Worm (Caenorhabditis elegans) whole organism, young adult: Measurements from ENCODE around the gene F59A7.5.

Experiments
- C17E4.6 ChIP-seq: fragments of 200-800 bp; sonication (Bioruptor generic); IDR thresholded peaks from 2 replicates; pipeline ENCODE4 v1.3.6; 2022; ENCODE audit warnings: missing genetic modification reagents, missing genetic modification characterization, missing compliant biosample characterization
- F33H1.4 ChIP-seq: fragments of 200-800 bp; sonication (Bioruptor generic); IDR thresholded peaks from 2 replicates; pipeline ENCODE4 v1.3.6; 2022; ENCODE audit warnings: missing genetic modification reagents, missing genetic modification characterization, missing compliant biosample characterization
- F37B4.10 ChIP-seq: fragments of 200-800 bp; sonication (Bioruptor generic); IDR thresholded peaks from 2 replicates; pipeline ENCODE4 v1.3.6; 2022; ENCODE audit warnings: missing genetic modification characterization, missing compliant biosample characterization
- aptf-2 ChIP-seq: fragments of 200-800 bp; sonication (Bioruptor generic); conservative IDR thresholded peaks from 2 replicates; pipeline ENCODE4 v1.3.6; 2022; ENCODE audit warnings: missing genetic modification reagents, missing genetic modification characterization, missing compliant biosample characterization
- attf-5 ChIP-seq: fragments of 200-800 bp; sonication (Bioruptor generic); optimal IDR thresholded peaks from 2 replicates; lab custom pipeline; 2018; ENCODE audit warnings: mild to moderate bottlenecking, missing genetic modification characterization, missing compliant biosample characterization
- attf-6 ChIP-seq: fragments of 200-800 bp; sonication (Bioruptor generic); IDR thresholded peaks from 2 replicates; pipeline ENCODE4 v1.3.6; 2022; ENCODE audit warnings: missing genetic modification reagents, missing genetic modification characterization, missing compliant biosample characterization
- bed-1 ChIP-seq: fragments of 200-800 bp; sonication (Bioruptor generic); IDR thresholded peaks from 2 replicates; pipeline ENCODE4 v1.3.6; 2022; ENCODE audit warnings: missing genetic modification reagents, missing genetic modification characterization, missing compliant biosample characterization
- ccch-3 ChIP-seq: fragments of 200-800 bp; sonication (Bioruptor generic); optimal IDR thresholded peaks from 2 replicates; lab custom pipeline; 2018; ENCODE audit warnings: mild to moderate bottlenecking, missing genetic modification characterization, missing compliant biosample characterization
- ceh-27 ChIP-seq: fragments of 200-800 bp; sonication (Bioruptor generic); optimal IDR thresholded peaks from 2 replicates; lab custom pipeline; 2018; ENCODE audit warnings: mild to moderate bottlenecking, missing genetic modification characterization, moderate library complexity, missing compliant biosample characterization
- chd-7 ChIP-seq: sonication (generic microtip); optimal IDR thresholded peaks from 2 replicates; lab custom pipeline; 2016; ENCODE audit warnings: mild to moderate bottlenecking, missing genetic modification characterization, moderate library complexity, missing compliant biosample characterization
- egl-18 ChIP-seq: fragments of 200-800 bp; sonication (Bioruptor generic); IDR thresholded peaks from 2 replicates; pipeline ENCODE4 v1.3.6; 2022; ENCODE audit warnings: missing genetic modification reagents, missing genetic modification characterization, missing compliant biosample characterization
- ekl-4 ChIP-seq: fragments of 200-800 bp; sonication (Bioruptor generic); IDR thresholded peaks from 2 replicates; pipeline ENCODE4 v1.3.6; 2022; ENCODE audit warnings: missing genetic modification reagents, missing genetic modification characterization, missing compliant biosample characterization
- ets-4 ChIP-seq: fragments of 200-800 bp; sonication (Bioruptor generic); optimal IDR thresholded peaks from 2 replicates; lab custom pipeline; 2018; ENCODE audit warnings: mild to moderate bottlenecking, missing genetic modification characterization, missing compliant biosample characterization
- hlh-12 ChIP-seq: sonication (generic microtip); optimal IDR thresholded peaks from 2 replicates; lab custom pipeline; 2016; ENCODE audit warnings: missing genetic modification characterization, missing compliant biosample characterization
- hlh-26 ChIP-seq: fragments of 200-800 bp; sonication (Bioruptor generic); conservative IDR thresholded peaks from 2 replicates; pipeline ENCODE4 v1.3.6; 2022; ENCODE audit warnings: missing genetic modification reagents, missing genetic modification characterization, missing compliant biosample characterization
- hmg-20 ChIP-seq: fragments of 200-800 bp; sonication (Bioruptor generic); IDR thresholded peaks from 2 replicates; pipeline ENCODE4 v1.3.6; 2022; ENCODE audit warnings: missing genetic modification reagents, missing genetic modification characterization, missing compliant biosample characterization
- lin-26 ChIP-seq: fragments of 200-800 bp; sonication (Bioruptor generic); IDR thresholded peaks from 2 replicates; pipeline ENCODE4 v1.3.6; 2022; ENCODE audit warnings: missing genetic modification reagents, missing genetic modification characterization, missing compliant biosample characterization
- lin-35 ChIP-seq, 3 experiments: fragments of 150-350 bp in 2 of 3; sonication (generic microtip) in 1 of 3; optimal IDR thresholded peaks; 2 replicates each; lab custom pipeline; 2014 to 2018; ENCODE audit warnings: missing biosample characterization in 3 of 3, missing genetic modification characterization in 3 of 3, missing genetic modification reagents in 3 of 3
- lir-1 ChIP-seq: fragments of 200-800 bp; sonication (Bioruptor generic); conservative IDR thresholded peaks from 2 replicates; pipeline ENCODE4 v1.3.6; 2022; ENCODE audit warnings: missing genetic modification reagents, missing genetic modification characterization, missing compliant biosample characterization
- lsy-27 ChIP-seq: sonication (generic microtip); optimal IDR thresholded peaks from 2 replicates; lab custom pipeline; 2017; ENCODE audit warnings: missing genetic modification characterization, mild to moderate bottlenecking, missing compliant biosample characterization, antibody characterized with exemption, missing genotype, borderline replicate concordance; ENCODE audit not compliant: insufficient read depth
- madf-3 ChIP-seq: fragments of 200-800 bp; sonication (Bioruptor generic); IDR thresholded peaks from 2 replicates; pipeline ENCODE4 v1.3.6; 2022; ENCODE audit warnings: missing genetic modification reagents, missing genetic modification characterization, missing compliant biosample characterization
- mcd-1 ChIP-seq: fragments of 200-800 bp; sonication (Bioruptor generic); IDR thresholded peaks from 2 replicates; pipeline ENCODE4 v1.3.6; 2022; ENCODE audit warnings: missing genetic modification reagents, missing genetic modification characterization, missing compliant biosample characterization
- nfya-2 ChIP-seq: fragments of 200-800 bp; sonication (Bioruptor generic); IDR thresholded peaks from 2 replicates; pipeline ENCODE4 v1.3.6; 2022; ENCODE audit warnings: missing genetic modification reagents, missing genetic modification characterization, missing compliant biosample characterization
- nhr-27 ChIP-seq: fragments of 200-800 bp; sonication (Bioruptor generic); optimal IDR thresholded peaks from 2 replicates; lab custom pipeline; 2018; ENCODE audit warnings: mild to moderate bottlenecking, missing genetic modification characterization, moderate library complexity, missing compliant biosample characterization
- nhr-80 ChIP-seq: sonication (generic microtip); optimal IDR thresholded peaks from 2 replicates; lab custom pipeline; 2016; ENCODE audit warnings: missing genetic modification characterization, missing compliant biosample characterization
- pbrm-1 ChIP-seq: fragments of 200-800 bp; sonication (Bioruptor generic); IDR thresholded peaks from 2 replicates; pipeline ENCODE4 v1.3.6; 2022; ENCODE audit warnings: missing genetic modification reagents, missing genetic modification characterization, missing compliant biosample characterization
- repo-1 ChIP-seq: sonication (generic microtip); optimal IDR thresholded peaks from 2 replicates; lab custom pipeline; 2017; ENCODE audit warnings: mild to moderate bottlenecking, missing genetic modification characterization, missing compliant biosample characterization
- sea-2 ChIP-seq: fragments of 200-800 bp; sonication (Bioruptor generic); IDR thresholded peaks from 2 replicates; pipeline ENCODE4 v1.3.6; 2022; ENCODE audit warnings: missing genetic modification characterization, missing compliant biosample characterization
- snpc-1.3 ChIP-seq: sonication (generic microtip); optimal IDR thresholded peaks from 2 replicates; lab custom pipeline; 2017; ENCODE audit warnings: missing genetic modification characterization, mild to moderate bottlenecking, missing compliant biosample characterization, antibody characterized with exemption, moderate library complexity, missing genotype, missing genetic modification reagents; ENCODE audit not compliant: insufficient read depth
- sptf-2 ChIP-seq: fragments of 200-800 bp; sonication (Bioruptor generic); optimal IDR thresholded peaks from 2 replicates; lab custom pipeline; 2018; ENCODE audit warnings: mild to moderate bottlenecking, missing genetic modification characterization, missing compliant biosample characterization
- zfh-2 ChIP-seq: fragments of 200-800 bp; sonication (Bioruptor generic); conservative IDR thresholded peaks from 2 replicates; pipeline ENCODE4 v1.3.6; 2022; ENCODE audit warnings: missing genetic modification reagents, missing genetic modification characterization, missing compliant biosample characterization
- ztf-18 ChIP-seq: sonication (generic microtip); optimal IDR thresholded peaks from 2 replicates; lab custom pipeline; 2016; ENCODE audit warnings: missing genotype, mild to moderate bottlenecking, missing genetic modification characterization, missing compliant biosample characterization
- ztf-26 ChIP-seq: sonication (generic microtip); optimal IDR thresholded peaks from 2 replicates; lab custom pipeline; 2017; ENCODE audit warnings: missing genetic modification characterization, missing compliant biosample characterization

F59A7.5 gene

ce11 chrV:2027787-2028186, 5.3 kb downstream of the F59A7.5 start, which contains the start of gene srab-13:
Gene srab-13, minus strand, starts transcription at chrV:2027887.
- TF ChIP-seq lsy-27 (tag; lab: Kevin White, UChicago): no peak
- no peak for TF ChIP-seq ceh-27 (GFP tag; lab: Kevin White, UChicago)
- no peak for TF ChIP-seq ztf-26 (tag; lab: Kevin White, UChicago)
- no peak for TF ChIP-seq lin-35 (GFP tag; optimal IDR thresholded peaks at IDR 0.05; lab: Kevin White, UChicago)

ce11 chrV:2029877-2030276, 7.4 kb downstream of the F59A7.5 start, which contains the start of gene F59A7.12:
Gene F59A7.12, plus strand, starts transcription at chrV:2030177.
- TF ChIP-seq nfya-2 (no peak), bed-1 (GFP tag; lab: Robert Waterston, UW) (no peak), ztf-18 (tag; lab: Kevin White, UChicago) (no peak), egl-18 (GFP tag; lab: Robert Waterston, UW) (no peak), attf-5 (no peak), mcd-1 (no peak)

- TF ChIP-seq C17E4.6: no peak
- TF ChIP-seq madf-3 (GFP tag; lab: Robert Waterston, UW): 0 out of 2 replicates have a peak, but pooled peaks have one; percentile 51
- TF ChIP-seq aptf-2: no peak
- no peak for TF ChIP-seq ets-4 (GFP tag; lab: Kevin White, UChicago)
- TF ChIP-seq hmg-20: no peak
- TF ChIP-seq F33H1.4 (GFP tag; lab: Robert Waterston, UW): no peak
- TF ChIP-seq repo-1 (tag; lab: Kevin White, UChicago): no peak
- no peak for TF ChIP-seq nhr-80 (tag; lab: Kevin White, UChicago)
- TF ChIP-seq ekl-4 (GFP tag; lab: Robert Waterston, UW): no peak
- TF ChIP-seq lin-26 (GFP tag; lab: Robert Waterston, UW): no peak
- TF ChIP-seq snpc-1.3 (tag; lab: Kevin White, UChicago): no peak
- TF ChIP-seq hlh-26: no peak
- TF ChIP-seq zfh-2 (GFP tag; lab: Robert Waterston, UW): peak; percentile 46; the same call in 1 of the 2 replicates
- no peak for TF ChIP-seq hlh-12
- no peak for TF ChIP-seq F37B4.10 (GFP tag; lab: Robert Waterston, UW)
- TF ChIP-seq sea-2: no peak
- TF ChIP-seq, all 124 proteins: peak for 2
Measured at ce11 chrV:2030661-2031060, 8.2 kb downstream of the F59A7.5 start.

- TF ChIP-seq sptf-2 (GFP tag; lab: Kevin White, UChicago) (no peak), C17E4.6 (no peak), chd-7 (tag; lab: Kevin White, UChicago) (no peak), pbrm-1 (GFP tag; lab: Robert Waterston, UW) (no peak), F37B4.10 (GFP tag; lab: Robert Waterston, UW) (no peak), nhr-27 (tag; lab: Kevin White, UChicago) (no peak), attf-6 (no peak)
Measured at ce11 chrV:2031454-2031853, 9.0 kb downstream of the F59A7.5 start, which contains the start of gene hil-6. Gene hil-6, minus strand, starts transcription at chrV:2031554.

- TF ChIP-seq lir-1 (GFP tag; lab: Robert Waterston, UW) (no peak), ets-4 (GFP tag; lab: Kevin White, UChicago) (no peak), ccch-3 (GFP tag; lab: Kevin White, UChicago) (no peak)
Measured at ce11 chrV:2035545-2035944, 13.1 kb downstream of the F59A7.5 start, which contains the start of gene srab-23. Gene srab-23, minus strand, starts transcription at chrV:2035645.
